Worm (Caenorhabditis elegans): ENCODE results near the gene srh-204.
"Not testable (repeated sequence)": the region's sequence is repeated elsewhere in the genome, so short reads cannot be mapped to it uniquely, and the experiment has no call there.

The srh-204 gene

DNA sequence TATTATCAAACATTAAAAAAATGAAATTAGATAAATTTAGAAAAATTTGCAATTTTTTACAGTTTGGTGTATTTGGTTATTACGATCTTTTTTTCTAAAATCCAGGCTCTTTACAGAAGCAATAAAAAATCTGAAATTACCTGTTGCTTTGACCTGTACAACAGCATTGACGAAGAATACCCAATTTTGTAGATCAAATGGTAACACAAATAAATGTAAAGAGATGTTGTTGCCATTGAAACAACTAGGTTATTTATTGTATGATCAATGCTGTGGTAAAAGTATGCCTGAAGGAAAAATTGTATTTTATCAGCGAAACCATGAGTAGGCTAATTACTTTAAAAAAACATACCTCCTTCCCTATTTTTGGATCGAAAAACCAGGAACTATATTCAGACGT lies 1.4 kb upstream of the srh-204 start:
- no peak for TF ChIP-seq W03F9.2 (tag; optimal IDR thresholded peaks at IDR 0.05)

DNA sequence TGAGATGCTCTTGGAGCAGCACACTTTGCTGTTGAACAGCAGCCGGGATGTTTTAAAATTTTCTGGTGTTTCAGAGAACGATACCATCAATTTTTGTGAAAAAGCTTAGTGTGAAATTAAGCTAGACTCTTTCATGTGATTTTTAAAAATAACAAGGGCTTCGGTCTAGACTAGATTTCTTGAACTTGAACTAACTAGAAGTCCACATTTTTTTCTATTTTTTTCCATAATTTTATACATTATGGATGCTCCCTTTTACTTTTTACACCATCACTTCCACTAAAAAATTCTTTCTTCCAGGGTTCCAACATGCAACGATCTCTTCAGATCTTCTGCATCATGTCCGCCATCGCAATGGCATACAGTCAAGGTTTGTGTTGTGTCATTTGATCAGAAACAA lies 4.1 kb downstream of the srh-204 start, which contains the start of gene nlp-13:
Gene nlp-13, plus strand, starts transcription at position 301 of the 400 bp plus-strand sequence.
- no peak for TF ChIP-seq dao-5 (tag; optimal IDR thresholded peaks at IDR 0.05)
- TF ChIP-seq W03F9.2 (tag; optimal IDR thresholded peaks at IDR 0.05), result no peak
- TF ChIP-seq him-1 (tag; optimal IDR thresholded peaks at IDR 0.05), result no peak

DNA sequence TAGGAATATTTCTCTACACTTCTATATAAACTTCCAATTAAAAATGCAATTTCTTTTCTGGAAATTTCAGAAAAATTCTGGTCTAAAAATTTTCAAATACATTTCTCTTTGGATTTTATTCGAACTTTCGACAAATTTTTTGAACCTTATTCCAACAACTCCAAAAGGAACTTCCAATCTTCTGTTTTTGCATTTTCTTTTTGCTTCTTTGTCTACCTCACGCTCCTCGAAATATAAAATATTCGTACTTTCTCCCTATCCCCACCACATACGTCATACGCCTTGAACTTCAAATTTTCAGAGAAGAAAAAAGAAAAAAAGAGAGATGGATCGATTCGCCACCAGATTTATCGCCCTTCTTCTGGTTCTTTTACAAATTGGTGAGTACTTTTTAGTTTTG lies 20.9 kb downstream of the srh-204 start, which contains the start of gene nlp-9:
Gene nlp-9, plus strand, starts transcription at position 301 of the 400 bp plus-strand sequence.
- no peak for TF ChIP-seq him-1 (tag; optimal IDR thresholded peaks at IDR 0.05)
- no peak for TF ChIP-seq W03F9.2 (tag; optimal IDR thresholded peaks at IDR 0.05)
- no peak for TF ChIP-seq dao-5 (tag; optimal IDR thresholded peaks at IDR 0.05)

DNA sequence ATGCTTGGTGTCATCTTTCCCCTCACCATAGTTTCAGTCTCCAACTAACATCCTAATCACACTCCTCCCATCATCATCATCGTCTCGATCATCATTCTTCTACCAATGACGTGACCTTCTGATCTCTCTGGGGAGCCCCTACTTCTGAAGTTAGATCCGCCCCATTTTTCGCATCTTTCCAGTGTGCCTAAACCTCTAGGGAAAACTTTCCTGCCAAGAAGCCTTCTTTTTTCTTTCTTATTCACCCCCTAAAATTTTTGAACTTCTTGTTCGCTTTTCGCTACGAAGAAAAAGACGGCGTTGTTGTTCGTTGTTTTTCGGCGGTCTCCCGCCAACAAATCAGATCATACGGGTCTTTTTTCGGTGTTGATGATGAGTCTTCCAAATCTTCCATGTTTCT lies 21.9 kb downstream of the srh-204 start:
- TF ChIP-seq dao-5 (tag; optimal IDR thresholded peaks at IDR 0.05), result no peak
- TF ChIP-seq W03F9.2 (tag; optimal IDR thresholded peaks at IDR 0.05), result no peak
- no peak for TF ChIP-seq him-1 (tag; optimal IDR thresholded peaks at IDR 0.05)

DNA sequence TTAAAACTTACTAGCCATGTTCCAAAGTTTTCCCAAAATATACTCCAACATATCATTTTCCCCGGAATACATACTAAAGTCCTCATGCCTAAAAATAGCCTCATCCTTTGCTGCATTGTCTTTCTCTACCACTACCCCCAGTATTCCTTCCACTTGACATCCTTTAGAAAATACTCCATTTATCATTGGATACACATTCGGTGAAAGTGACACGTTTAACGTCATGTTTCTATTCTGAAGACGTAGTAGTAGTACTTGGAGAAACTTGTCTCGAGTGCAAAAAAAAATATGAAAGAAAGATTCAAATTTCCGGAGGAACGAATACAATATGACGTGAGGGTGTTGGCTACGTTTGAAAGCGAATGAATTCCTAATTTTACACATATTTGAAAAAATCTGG lies 23.3 kb downstream of the srh-204 start:
- no peak for TF ChIP-seq dao-5 (tag; optimal IDR thresholded peaks at IDR 0.05)
- TF ChIP-seq him-1 (tag; optimal IDR thresholded peaks at IDR 0.05), result no peak
- TF ChIP-seq W03F9.2 (tag; optimal IDR thresholded peaks at IDR 0.05), result no peak

DNA sequence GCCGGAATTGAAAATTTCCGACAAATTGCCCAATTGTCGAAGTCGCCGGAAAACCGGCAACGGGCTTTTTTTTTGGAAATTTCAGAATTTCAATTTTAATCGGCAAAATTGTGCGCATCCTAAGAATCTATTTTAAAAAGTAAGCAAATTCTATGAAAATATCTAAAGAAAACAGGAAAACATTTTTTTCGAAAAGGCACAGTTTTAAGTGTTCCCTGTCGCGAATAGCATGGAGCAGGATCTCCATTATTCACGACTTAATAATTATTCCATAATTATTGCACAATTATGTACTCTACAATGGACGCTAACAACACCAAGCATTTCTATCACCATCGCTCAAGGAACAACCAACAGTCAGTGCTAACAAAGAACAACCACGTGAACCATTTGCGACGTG lies 24.3 kb downstream of the srh-204 start, which contains the start of gene H43I07.4:
Gene H43I07.4, plus strand, starts transcription at position 301 of the 400 bp plus-strand sequence.
- TF ChIP-seq W03F9.2, him-1, dao-5 (tag; optimal IDR thresholded peaks at IDR 0.05): not testable (repeated sequence)

DNA sequence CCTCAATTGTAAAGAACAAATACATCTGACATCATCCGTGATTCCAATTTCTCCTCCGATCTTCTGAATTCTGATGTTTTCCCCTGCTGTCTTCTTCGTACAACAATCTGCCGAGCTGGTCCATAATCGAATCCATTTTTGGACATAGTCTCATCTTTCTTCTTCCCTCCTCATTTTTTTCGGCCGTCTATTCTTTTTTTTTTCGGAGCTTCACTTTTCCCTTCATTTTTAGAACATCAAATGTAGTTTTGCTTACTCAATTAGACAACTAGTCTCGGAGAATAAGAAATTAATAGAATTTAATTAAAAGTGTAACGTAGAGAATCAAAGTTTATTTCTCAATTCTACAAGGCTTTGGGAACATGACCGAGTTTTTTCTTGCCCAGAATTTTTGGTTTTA lies 28.7 kb downstream of the srh-204 start:
- TF ChIP-seq dao-5 (tag; optimal IDR thresholded peaks at IDR 0.05) (no peak), W03F9.2 (tag; optimal IDR thresholded peaks at IDR 0.05) (no peak), him-1 (tag; optimal IDR thresholded peaks at IDR 0.05) (no peak)

DNA sequence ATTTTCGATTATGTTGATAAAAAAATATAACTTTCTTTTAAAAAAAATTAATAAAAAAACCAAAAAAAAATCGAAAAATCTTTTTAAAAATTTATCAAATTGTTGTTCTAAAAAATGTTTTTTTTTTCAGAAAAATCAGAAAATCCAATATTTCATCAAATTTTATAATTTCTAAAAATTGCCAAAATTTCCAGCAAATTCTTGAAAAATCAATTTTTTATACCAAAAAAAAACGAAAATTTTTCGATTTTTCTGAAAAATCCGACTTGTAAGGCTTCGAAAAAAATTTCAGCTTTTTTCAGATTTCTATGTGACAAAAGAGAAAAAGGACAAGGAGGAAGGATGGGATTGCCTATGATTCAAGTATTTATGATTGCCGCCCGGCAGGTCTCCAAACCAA lies 35.8 kb downstream of the srh-204 start, which contains the start of gene H43I07.1:
Gene H43I07.1, plus strand, starts transcription at position 301 of the 400 bp plus-strand sequence.
- no peak for TF ChIP-seq him-1 (tag; optimal IDR thresholded peaks at IDR 0.05)

DNA sequence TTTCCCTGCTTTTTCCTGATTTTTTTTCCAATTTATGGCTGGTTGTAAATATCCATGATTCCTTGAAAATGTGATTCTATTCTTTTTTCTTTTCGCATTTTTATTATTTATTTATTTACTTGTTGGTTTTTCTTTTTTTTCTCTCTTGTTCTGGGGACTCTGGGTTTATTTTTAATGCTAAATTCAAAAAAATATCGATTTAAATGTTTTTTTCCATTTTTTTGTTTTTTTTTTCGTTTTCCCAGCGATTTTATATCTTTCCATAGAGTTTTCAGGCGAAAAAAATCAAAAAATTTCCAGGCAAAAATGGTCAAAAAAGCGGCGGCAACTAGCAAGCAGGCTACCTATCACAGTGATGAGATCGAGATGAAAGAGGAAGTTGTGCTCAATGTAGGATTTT lies 41.0 kb downstream of the srh-204 start, which contains the start of gene rpac-40:
Gene rpac-40, plus strand, starts transcription at position 301 of the 400 bp plus-strand sequence.
- TF ChIP-seq him-1 (tag; optimal IDR thresholded peaks at IDR 0.05) (no peak), dao-5 (tag; optimal IDR thresholded peaks at IDR 0.05) (no peak), W03F9.2 (tag; optimal IDR thresholded peaks at IDR 0.05) (no peak)

DNA sequence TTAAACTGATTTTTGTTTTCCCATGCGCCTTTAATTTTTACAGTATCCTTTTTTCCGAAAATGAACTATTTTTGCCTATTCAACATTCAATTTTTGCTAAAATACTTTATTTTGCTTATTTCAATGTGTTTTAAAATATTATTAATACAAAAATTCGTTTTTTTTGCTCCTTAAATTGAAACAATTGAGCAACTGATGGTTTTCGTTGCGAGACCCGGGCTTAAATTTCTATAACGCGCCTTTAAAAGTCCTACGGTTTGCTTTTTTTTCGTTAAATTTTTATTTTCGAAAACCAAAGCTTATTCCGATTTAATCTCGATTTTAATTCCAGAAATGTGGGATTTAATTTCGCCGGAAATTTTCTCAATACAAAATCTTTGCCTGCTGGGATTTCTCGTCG lies 44.9 kb downstream of the srh-204 start, which contains the start of gene algn-5:
Gene algn-5, plus strand, starts transcription at position 295 of the 400 bp plus-strand sequence.
- TF ChIP-seq dao-5 (tag; optimal IDR thresholded peaks at IDR 0.05) (no peak), him-1 (tag; optimal IDR thresholded peaks at IDR 0.05) (no peak), W03F9.2 (tag; optimal IDR thresholded peaks at IDR 0.05) (no peak)

DNA sequence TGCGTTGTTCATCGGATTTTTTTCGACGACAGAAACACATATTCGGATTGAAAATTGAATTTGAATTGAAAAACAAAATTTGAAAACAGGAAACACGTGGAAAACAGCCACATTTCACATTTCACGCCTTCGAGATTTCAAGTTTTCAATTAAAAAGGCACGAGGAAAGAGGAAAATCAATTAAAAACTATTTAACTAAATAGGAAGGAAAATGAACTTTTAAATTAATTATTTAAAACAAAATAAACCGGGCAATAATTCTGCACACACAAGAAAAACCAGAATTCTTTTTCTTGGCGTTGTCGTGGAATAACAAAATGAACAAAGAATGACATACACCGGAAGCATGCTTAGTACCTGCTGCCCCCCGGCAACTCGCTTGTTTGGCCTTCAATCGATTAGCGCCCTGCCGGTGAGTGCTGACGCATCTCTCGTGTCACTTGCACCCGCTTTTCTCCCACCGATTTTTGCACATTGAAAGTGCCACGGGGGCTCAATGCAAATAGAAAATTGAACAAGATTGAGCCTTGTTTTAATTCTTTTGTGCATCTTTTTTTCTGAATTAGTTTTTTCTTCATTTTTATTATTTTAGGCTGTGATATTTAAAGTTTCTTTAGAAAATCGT lies 45.5 kb downstream of the srh-204 start, which contains the start of gene Y45G5AM.9:
Gene Y45G5AM.9, minus strand, starts transcription at position 51 of the 625 bp plus-strand sequence.
- TF ChIP-seq W03F9.2 (tag; optimal IDR thresholded peaks at IDR 0.05), result no peak
- peak; percentile 43 for TF ChIP-seq him-1 (tag; optimal IDR thresholded peaks at IDR 0.05)
- TF ChIP-seq dao-5 (tag; optimal IDR thresholded peaks at IDR 0.05), result no peak

DNA sequence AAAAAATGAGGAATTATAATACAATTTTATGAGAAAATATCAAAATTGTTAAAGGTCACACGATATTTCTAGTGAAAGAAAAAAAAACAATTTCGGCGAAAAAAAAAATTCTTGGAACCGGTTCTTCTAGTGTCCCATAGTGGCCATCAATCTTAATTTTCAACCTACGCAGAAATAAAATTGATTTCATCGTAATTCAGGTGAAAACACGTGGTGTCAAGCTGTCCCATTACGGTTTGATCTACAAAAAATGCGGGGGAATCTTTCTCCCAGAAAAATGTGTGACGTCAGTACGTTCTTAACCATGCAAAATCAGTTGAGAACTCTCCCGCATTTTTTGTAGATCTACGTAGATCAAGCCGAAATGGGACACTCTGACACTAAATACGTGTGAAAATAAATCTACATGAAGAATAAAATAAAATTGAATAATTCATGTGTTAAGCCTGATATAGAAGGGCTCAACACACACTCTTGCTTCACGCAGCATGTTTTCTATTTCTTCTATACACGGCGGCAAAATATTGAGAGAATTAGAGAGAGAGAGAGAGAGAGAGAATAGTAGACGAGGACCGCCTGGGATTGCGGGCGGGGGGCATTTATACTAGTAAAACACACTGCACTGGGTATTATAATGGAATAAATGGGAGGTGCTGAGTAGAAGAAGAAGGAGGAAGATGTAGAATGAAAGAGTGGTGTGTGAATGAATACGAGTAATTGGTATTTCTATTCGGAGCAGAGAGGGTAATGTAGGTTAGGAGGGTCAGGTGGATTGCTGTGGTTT lies 47.3 kb downstream of the srh-204 start:
- TF ChIP-seq him-1 (tag; optimal IDR thresholded peaks at IDR 0.05) (no peak), W03F9.2 (tag; optimal IDR thresholded peaks at IDR 0.05) (no peak), dao-5 (tag; optimal IDR thresholded peaks at IDR 0.05) (no peak)

DNA sequence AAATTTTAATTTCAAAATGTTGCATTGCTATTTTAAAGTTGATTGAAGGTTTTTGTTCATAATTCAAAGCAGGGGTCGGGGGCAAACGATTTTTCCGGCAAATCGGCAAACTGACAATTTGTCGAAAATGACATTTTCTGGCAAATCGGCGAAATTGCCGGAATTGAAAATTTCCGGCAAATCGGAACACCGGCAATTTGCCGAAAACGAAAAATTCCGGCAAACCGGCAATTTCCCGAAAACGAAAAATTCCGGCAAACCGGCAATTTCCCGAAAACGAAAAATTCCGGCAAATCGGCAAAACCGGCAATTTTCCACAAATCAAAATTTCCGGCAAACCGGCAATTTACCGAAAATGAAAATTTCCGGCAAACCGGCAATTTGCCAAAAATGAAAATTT lies 50.0 kb downstream of the srh-204 start:
- TF ChIP-seq him-1 (tag; optimal IDR thresholded peaks at IDR 0.05) (no peak), W03F9.2 (tag; optimal IDR thresholded peaks at IDR 0.05) (no peak), dao-5 (tag; optimal IDR thresholded peaks at IDR 0.05) (no peak)

DNA sequence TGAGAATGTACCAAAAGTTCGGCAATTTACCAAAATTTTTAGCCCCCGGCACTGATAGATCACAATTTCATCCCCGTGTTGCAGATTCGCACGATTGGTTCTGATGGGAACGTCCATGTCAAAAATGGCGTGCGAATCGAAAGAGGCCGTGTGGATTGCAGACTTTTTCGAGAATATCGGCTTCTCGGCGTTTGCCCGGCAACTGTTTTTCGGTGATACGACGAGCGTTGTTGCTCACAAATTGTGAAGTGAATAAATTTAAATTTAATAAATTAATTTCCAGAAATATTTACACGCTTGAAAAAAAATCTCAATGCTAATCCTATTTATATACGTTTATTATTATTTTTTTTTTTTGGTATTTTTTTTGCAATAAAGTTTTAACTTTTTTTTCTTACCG lies 50.6 kb downstream of the srh-204 start:
- TF ChIP-seq him-1 (tag; optimal IDR thresholded peaks at IDR 0.05) (no peak), dao-5 (tag; optimal IDR thresholded peaks at IDR 0.05) (no peak), W03F9.2 (tag; optimal IDR thresholded peaks at IDR 0.05) (no peak)

All from whole organism, L4/young adult.